Worm (Caenorhabditis elegans) whole organism, L4 larva: Measurements from ENCODE around the gene F16G10.13.

Experiments
- ama-1 ChIP-seq: fragments of 150-350 bp; optimal IDR thresholded peaks from 2 replicates; lab custom pipeline; 2014; ENCODE audit warnings: inconsistent platforms, mixed read lengths
- ceh-32 ChIP-seq: sonication (generic microtip); optimal IDR thresholded peaks from 2 replicates; lab custom pipeline; 2016; ENCODE audit warnings: mild to moderate bottlenecking, missing genetic modification characterization, missing compliant biosample characterization; ENCODE audit not compliant: poor library complexity
- fos-1 ChIP-seq: fragments of 150-350 bp; optimal IDR thresholded peaks from 2 replicates; lab custom pipeline; 2014; ENCODE audit warnings: missing biosample characterization, missing genetic modification characterization
- hmg-1.1 ChIP-seq: fragments of 200-800 bp; sonication (Bioruptor generic); IDR thresholded peaks from 2 replicates; pipeline ENCODE4 v1.3.6; 2022; ENCODE audit warnings: missing genetic modification reagents, missing genetic modification characterization, missing compliant biosample characterization
- mdl-1 ChIP-seq, 2 experiments: fragments of 150-350 bp in 1 of 2; sonication (generic microtip) in 1 of 2; optimal IDR thresholded peaks; 2 replicates each; lab custom pipeline; 2014 to 2017; ENCODE audit warnings: missing biosample characterization in 2 of 2, missing genetic modification characterization in 2 of 2
- nhr-28 ChIP-seq: fragments of 150-350 bp; optimal IDR thresholded peaks from 2 replicates; lab custom pipeline; 2014; ENCODE audit warnings: missing biosample characterization, missing genetic modification characterization
- nhr-48 ChIP-seq: sonication (generic microtip); optimal IDR thresholded peaks from 2 replicates; lab custom pipeline; 2016; ENCODE audit warnings: mild to moderate bottlenecking, missing genetic modification characterization, missing compliant biosample characterization
- skn-1 ChIP-seq: fragments of 150-350 bp; optimal IDR thresholded peaks from 2 replicates; lab custom pipeline; 2014; ENCODE audit warnings: missing biosample characterization, missing genetic modification characterization
- unc-130 ChIP-seq: sonication (generic microtip); optimal IDR thresholded peaks from 2 replicates; lab custom pipeline; 2016; ENCODE audit warnings: missing genetic modification reagents, missing genetic modification characterization, missing compliant biosample characterization
- zag-1 ChIP-seq: fragments of 150-350 bp; optimal IDR thresholded peaks from 2 replicates; lab custom pipeline; 2014; ENCODE audit warnings: missing biosample characterization, missing genetic modification characterization

DNA sequence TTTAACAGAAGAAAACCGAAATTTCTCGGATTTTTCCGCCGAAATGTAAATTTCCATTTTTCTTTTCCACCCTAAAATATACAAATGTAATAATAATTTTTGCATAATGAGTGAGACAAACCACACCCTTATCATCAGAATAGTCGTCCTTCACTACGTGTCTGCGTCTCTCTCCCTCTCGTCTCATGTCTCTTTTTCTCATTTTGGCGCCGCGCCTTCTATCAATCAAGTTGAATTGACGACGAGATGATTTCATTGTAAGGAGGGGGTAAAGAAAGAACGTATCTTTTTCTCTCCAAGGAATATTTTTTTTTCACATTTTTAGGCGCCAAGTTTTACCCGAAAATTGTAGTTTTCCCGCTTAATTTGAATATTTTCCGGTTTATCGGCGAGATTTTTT is 46.5 kb upstream of the F16G10.13 start:
- TF ChIP-seq fos-1 (tag; lab: Kevin White, UChicago) (no peak), mdl-1 (tag; optimal IDR thresholded peaks at IDR 0.05; lab: Kevin White, UChicago) (no peak), skn-1 (tag; lab: Kevin White, UChicago) (no peak), hmg-1.1 (GFP tag; lab: Robert Waterston, UW) (no peak), nhr-28 (tag; lab: Kevin White, UChicago) (no peak), ama-1 (lab: Kevin White, UChicago) (no peak), ceh-32 (tag; lab: Kevin White, UChicago) (no peak), nhr-48 (tag; lab: Kevin White, UChicago) (no peak), zag-1 (tag; lab: Kevin White, UChicago) (no peak), unc-130 (GFP tag; lab: Kevin White, UChicago) (no peak)
